Worm (Caenorhabditis elegans): ENCODE measurements around the gene C13E3.1.

ce11 chrX:8945011-8945410 is 52.1 kb downstream of the C13E3.1 start:
- TF ChIP-seq unc-62 (GFP tag; optimal IDR thresholded peaks at IDR 0.05), result no peak
- TF ChIP-seq snpc-4 (tag; optimal IDR thresholded peaks at IDR 0.05), result no peak
- no peak for TF ChIP-seq ztf-4 (tag; optimal IDR thresholded peaks at IDR 0.05)
